Fruit fly (Drosophila melanogaster) whole organism: ENCODE data around the gene eco.

Source experiments
- CG8478 ChIP-seq: fragments of >200 bp; optimal IDR thresholded peaks from 2 replicates; lab custom pipeline; 2018; ENCODE audit warnings: inconsistent platforms
- EcR ChIP-seq, 2 experiments: fragments of >200 bp; optimal IDR thresholded peaks; 2 replicates each; lab custom pipeline; 2017; ENCODE audit warnings: missing biosample characterization in 2 of 2, missing genetic modification characterization in 2 of 2, missing genetic modification reagents in 2 of 2
- pan ChIP-seq: fragments of >200 bp; optimal IDR thresholded peaks from 2 replicates; lab custom pipeline; 2017
- psq ChIP-seq: fragments of >200 bp; optimal IDR thresholded peaks from 2 replicates; lab custom pipeline; 2017
- usp ChIP-seq: fragments of >200 bp; optimal IDR thresholded peaks from 2 replicates; lab custom pipeline; 2017; ENCODE audit warnings: missing biosample characterization, missing genetic modification characterization, mixed read lengths

dm6 chr3L:7314133-7314532 is 25.0 kb downstream of the eco start:
- TF ChIP-seq CG8478 (lab: Kevin White, UChicago) (no peak), psq (no peak), EcR (GFP tag; optimal IDR thresholded peaks at IDR 0.05; lab: Kevin White, UChicago) (no peak), usp (GFP tag; lab: Kevin White, UChicago) (no peak), pan (no peak)
